Fruit fly (Drosophila melanogaster): ENCODE results near the gene Cox17.

Gene Cox17

DNA sequence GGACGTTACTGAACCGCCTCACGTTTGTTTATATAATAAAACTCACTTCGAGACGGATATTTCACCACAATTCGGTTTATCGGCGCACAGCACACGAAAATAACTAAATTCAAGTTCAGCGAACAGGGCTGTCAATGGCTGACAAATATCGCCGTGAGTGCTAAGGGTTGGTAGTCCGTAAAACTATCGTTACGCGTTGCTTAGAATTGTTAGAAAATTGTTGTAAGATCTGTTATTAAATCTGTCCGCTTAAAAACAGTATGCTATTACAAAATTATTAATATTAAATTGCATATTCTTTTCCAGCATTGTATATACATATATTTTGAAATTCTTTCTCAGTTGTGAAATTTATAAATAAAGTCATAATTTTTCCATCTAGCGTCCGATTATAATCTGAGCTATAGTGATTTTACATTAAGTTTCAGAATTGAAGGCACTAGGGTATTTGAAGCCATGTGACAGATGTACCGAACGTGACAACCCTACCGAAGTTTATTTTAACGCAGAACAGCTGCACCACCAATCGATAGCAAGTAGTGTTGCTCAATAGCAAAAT lies at the start of gene Cox17:
Cox17 (minus strand) TSS at position 120 of the 559 bp plus-strand sequence.
- no peak for TF ChIP-seq usp (GFP tag; optimal IDR thresholded peaks at IDR 0.05)
- no peak for TF ChIP-seq EcR (GFP tag; optimal IDR thresholded peaks at IDR 0.05)
- no peak for TF ChIP-seq psq (optimal IDR thresholded peaks at IDR 0.05)
- no peak for TF ChIP-seq pan (optimal IDR thresholded peaks at IDR 0.05)

DNA sequence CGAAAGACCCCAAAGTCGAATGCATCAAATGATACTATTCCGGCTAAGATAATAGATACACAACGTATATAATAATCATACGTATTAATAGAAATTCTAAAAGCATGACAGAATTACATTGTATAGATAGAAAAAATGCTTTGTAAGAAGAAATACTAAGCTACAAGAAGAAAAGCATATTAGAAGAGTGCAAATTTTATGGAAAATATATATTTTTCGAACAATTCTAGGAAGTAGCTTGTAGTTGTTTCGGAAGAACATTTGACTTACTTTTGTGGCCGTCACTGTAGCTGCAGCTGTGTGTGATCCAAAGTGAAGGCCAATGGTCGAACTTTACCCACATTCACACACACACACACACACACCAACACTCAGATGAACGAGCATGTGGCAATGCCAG lies 47.6 kb upstream of the Cox17 start:
- TF ChIP-seq pan (optimal IDR thresholded peaks at IDR 0.05), result no peak
- no peak for TF ChIP-seq usp (GFP tag; optimal IDR thresholded peaks at IDR 0.05)
- no peak for TF ChIP-seq Dll (optimal IDR thresholded peaks at IDR 0.05)
- TF ChIP-seq EcR (GFP tag; optimal IDR thresholded peaks at IDR 0.05), result no peak

DNA sequence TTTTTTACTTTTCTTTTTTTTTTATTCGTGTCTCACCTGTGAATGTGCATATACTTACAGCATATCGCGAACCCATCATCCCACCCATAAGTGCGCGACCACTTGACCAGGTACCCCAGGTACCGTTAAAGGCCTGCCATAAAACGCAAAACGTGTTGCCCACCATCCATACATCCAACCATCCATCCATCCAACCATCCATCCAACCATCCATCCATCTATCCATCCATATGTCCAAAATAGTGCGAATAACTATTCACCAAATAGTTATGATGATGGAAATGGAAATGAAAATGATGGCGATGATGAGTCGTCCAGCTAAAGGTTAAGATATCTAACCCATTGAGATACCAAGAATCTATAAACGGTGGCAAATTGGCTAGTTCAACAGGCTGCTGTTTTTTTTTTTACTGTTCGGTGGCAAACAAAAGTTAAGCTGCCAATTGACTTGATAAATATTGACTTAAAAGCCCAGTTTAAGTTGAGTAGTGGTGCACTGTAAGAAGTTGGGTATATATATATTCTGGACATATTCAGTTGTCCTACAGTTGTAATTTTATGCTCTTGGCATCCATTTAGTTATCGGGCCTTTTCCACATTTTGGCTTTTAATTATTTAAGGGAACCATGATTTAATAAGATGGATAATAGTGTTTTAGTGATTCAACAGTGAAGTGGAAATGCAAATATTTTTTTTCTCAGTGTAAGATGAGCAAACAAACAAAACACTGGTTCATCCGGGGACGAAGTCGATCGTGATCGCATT lies 43.6 kb upstream of the Cox17 start:
- no peak for TF ChIP-seq pan (optimal IDR thresholded peaks at IDR 0.05)
- TF ChIP-seq usp (GFP tag; optimal IDR thresholded peaks at IDR 0.05), result no peak
- TF ChIP-seq psq (optimal IDR thresholded peaks at IDR 0.05), result no peak
- no peak for TF ChIP-seq Dll (optimal IDR thresholded peaks at IDR 0.05)
- TF ChIP-seq EcR (GFP tag; optimal IDR thresholded peaks at IDR 0.05), result no peak
- TF ChIP-seq CG8478 (optimal IDR thresholded peaks at IDR 0.05), result no peak

DNA sequence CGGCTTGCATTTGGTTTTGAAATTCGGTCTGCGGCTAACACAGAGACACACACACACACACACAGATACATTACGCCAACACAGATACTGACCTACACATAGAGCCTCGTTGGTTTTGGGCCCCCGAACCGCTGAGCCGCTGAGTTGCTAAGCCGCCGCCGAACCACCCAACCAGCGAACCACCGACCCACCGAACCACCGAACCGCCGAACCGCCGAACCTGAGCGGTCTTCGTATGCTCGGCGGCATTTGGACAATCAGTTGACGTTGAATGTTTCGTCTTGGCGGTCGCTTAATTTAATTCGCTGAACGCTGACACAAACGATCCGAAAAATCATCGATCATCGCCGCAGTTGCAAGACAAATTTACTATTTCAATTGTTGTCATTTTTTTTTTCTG lies 41.0 kb upstream of the Cox17 start, which contains the start of gene drd:
drd (plus strand) TSS at position 258 of the 400 bp plus-strand sequence.
- TF ChIP-seq pan (optimal IDR thresholded peaks at IDR 0.05), result no peak
- no peak for TF ChIP-seq CG8478 (optimal IDR thresholded peaks at IDR 0.05)
- TF ChIP-seq usp (GFP tag; optimal IDR thresholded peaks at IDR 0.05), result no peak
- no peak for TF ChIP-seq EcR (GFP tag; optimal IDR thresholded peaks at IDR 0.05)

DNA sequence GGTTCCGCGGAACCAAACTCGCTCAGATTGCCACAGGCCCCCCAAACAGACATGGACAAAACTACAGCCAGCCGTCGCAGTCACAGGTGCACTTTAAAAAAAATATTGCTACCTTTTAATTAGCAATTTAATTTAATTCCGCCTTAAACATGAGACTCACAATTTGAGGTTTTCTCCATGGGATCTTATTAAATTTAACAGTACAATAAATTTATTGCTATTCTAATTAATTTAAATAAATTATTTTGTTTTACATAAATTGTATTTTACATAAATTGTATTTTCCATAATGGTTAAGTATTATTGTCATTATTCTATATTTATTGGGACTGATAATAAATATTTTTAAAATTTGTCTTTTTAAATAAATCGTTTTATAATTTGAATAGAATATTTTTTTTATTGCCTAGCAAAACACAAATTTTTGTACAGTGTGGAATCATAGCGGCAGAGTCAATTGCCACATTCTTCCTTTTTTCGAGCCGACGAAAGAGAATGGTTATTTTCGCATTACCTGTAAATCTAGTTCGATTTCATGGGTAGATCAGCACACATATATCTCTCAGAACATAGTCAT lies 39.0 kb upstream of the Cox17 start:
- TF ChIP-seq usp (GFP tag; optimal IDR thresholded peaks at IDR 0.05), result no peak
- TF ChIP-seq EcR (GFP tag; optimal IDR thresholded peaks at IDR 0.05), result no peak
- no peak for TF ChIP-seq psq (optimal IDR thresholded peaks at IDR 0.05)
- TF ChIP-seq pan (optimal IDR thresholded peaks at IDR 0.05), result no peak
- TF ChIP-seq CG8478 (optimal IDR thresholded peaks at IDR 0.05), result no peak
- no peak for TF ChIP-seq Dll (optimal IDR thresholded peaks at IDR 0.05)

DNA sequence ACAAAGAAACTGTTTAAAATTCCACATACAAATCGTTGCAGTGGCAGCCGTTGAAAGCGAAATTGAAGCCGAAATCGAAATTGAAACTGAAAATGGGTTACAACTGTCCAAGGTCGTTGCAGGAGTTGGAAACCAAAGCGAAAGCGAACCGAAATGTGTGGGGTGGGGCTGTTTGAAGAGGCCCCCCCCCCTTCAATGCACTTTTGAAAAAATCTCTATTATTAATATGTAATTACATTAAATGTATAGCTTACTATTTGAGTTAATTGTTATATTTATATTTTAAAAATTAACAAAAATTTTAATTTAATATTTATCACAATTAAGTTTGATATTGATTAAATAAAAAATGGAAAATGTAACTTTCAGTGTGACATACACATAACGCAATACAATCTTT lies 37.2 kb upstream of the Cox17 start:
- TF ChIP-seq EcR (GFP tag; optimal IDR thresholded peaks at IDR 0.05), result no peak
- no peak for TF ChIP-seq psq (optimal IDR thresholded peaks at IDR 0.05)
- TF ChIP-seq pan (optimal IDR thresholded peaks at IDR 0.05), result no peak
- TF ChIP-seq Dll (optimal IDR thresholded peaks at IDR 0.05), result no peak
- no peak for TF ChIP-seq CG8478 (optimal IDR thresholded peaks at IDR 0.05)
- no peak for TF ChIP-seq usp (GFP tag; optimal IDR thresholded peaks at IDR 0.05)

DNA sequence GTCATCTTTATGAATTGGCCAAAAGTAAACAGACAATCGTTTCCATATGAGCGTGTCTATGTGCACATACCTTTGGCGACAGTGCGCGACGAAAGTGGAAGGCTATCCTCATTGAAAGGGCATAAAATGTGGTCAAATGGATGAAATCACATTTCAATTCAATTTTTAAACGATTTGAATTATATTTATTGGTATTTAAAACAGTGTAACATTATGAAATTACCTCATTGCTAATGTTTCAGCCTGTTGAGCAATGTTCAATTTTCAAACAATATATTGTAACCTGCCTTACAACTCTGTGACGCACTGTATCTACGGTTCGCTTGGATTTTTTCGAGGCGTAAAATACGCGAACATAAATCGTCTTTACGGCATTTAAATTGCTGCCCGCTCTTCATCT lies 35.6 kb upstream of the Cox17 start:
- no peak for TF ChIP-seq psq (optimal IDR thresholded peaks at IDR 0.05)
- TF ChIP-seq pan (optimal IDR thresholded peaks at IDR 0.05), result no peak
- TF ChIP-seq EcR (GFP tag; optimal IDR thresholded peaks at IDR 0.05), result no peak
- TF ChIP-seq usp (GFP tag; optimal IDR thresholded peaks at IDR 0.05), result no peak
- no peak for TF ChIP-seq Dll (optimal IDR thresholded peaks at IDR 0.05)
- TF ChIP-seq CG8478 (optimal IDR thresholded peaks at IDR 0.05), result no peak

DNA sequence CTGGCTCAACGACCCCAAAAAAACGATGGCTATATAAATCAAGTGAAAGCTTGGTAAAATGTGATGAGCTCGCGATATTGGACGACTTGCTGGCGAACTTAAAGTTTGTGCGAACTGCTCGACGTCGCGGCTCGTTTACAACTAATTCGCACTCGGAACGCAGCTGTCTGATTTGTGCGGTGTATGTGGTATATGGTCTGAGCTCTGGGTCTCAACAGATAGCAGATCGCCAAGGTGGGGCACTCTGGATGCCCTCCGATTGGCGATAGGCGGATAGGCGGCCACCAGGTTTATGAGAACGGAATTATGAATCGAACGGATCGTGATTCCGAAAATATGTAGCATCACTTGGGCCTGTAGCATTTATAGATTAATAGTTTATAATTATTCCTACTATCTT lies 31.9 kb upstream of the Cox17 start, which contains the start of gene Cyp4s3:
Cyp4s3 (minus strand) TSS at position 146 of the 400 bp plus-strand sequence.
- no peak for TF ChIP-seq Dll (optimal IDR thresholded peaks at IDR 0.05)
- no peak for TF ChIP-seq pan (optimal IDR thresholded peaks at IDR 0.05)
- no peak for TF ChIP-seq usp (GFP tag; optimal IDR thresholded peaks at IDR 0.05)
- TF ChIP-seq psq (optimal IDR thresholded peaks at IDR 0.05), result no peak
- no peak for TF ChIP-seq EcR (GFP tag; optimal IDR thresholded peaks at IDR 0.05)
- no peak for TF ChIP-seq CG8478 (optimal IDR thresholded peaks at IDR 0.05)

DNA sequence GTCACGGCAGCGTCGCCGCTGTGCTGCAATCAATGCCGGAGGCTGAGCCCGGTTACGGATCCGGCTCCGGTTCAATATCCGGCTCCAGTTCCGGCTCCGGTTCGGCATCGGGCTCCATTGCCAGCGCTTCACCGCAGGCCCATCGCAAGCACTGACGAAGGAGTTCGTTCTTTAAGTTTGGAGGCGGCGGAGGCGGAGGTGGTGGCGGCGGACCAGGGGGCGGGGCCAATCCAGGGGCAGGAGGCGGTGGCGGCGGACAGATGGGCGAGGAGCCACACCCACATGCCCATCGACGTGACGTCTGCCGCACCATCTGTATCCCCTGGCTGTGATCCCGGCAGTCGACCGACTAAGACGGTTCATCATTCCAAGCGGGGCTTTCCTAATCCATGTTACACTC lies 27.4 kb upstream of the Cox17 start:
- TF ChIP-seq pan (optimal IDR thresholded peaks at IDR 0.05), result no peak
- TF ChIP-seq Dll (optimal IDR thresholded peaks at IDR 0.05), result no peak
- TF ChIP-seq psq (optimal IDR thresholded peaks at IDR 0.05), result no peak
- no peak for TF ChIP-seq EcR (GFP tag; optimal IDR thresholded peaks at IDR 0.05)
- TF ChIP-seq CG8478 (optimal IDR thresholded peaks at IDR 0.05), result no peak
- TF ChIP-seq usp (GFP tag; optimal IDR thresholded peaks at IDR 0.05), result no peak

DNA sequence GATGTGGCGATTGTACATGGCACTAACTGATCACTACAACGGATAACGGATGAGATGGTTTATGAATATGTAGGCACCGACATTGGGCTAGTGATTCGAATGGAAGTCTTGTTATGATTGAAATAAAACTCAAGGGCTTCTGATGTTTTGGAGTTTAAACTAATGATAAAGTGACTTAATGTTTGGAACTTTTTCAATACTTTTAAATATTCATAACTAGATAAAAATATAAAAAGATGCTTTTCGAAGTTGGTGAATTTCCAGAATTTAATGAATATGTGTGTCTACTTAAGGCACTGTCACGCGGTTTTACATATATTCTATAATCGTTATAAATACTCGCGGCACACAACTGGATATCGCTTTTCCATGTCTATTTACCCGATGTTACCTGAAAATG lies 11.4 kb upstream of the Cox17 start, which contains the start of gene CG9072:
CG9072 (minus strand) TSS at position 101 of the 400 bp plus-strand sequence.
- no peak for TF ChIP-seq Dll (optimal IDR thresholded peaks at IDR 0.05)

DNA sequence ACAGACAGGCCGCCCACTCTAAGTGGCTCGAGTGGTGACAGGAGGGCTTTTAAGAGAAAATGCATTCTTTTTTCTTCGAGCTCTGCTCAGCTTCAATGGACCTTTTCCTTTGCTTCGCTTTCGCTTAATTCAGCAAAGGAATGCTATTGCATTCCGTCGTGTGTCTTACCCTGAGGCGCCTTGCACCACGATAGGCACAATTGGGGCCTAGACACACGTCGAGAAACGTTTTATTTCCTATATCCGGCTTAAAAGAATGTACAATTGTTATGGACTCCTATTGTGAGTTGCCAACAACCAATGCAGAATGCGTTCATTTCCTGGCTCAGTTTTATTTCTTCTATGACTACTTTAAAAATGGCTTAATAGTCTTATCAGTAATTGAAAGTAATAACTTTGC lies 6.7 kb upstream of the Cox17 start:
- TF ChIP-seq usp (GFP tag; optimal IDR thresholded peaks at IDR 0.05), result no peak
- no peak for TF ChIP-seq EcR (GFP tag; optimal IDR thresholded peaks at IDR 0.05)
- TF ChIP-seq psq (optimal IDR thresholded peaks at IDR 0.05), result no peak
- TF ChIP-seq pan (optimal IDR thresholded peaks at IDR 0.05), result no peak
- no peak for TF ChIP-seq CG8478 (optimal IDR thresholded peaks at IDR 0.05)
- TF ChIP-seq Dll (optimal IDR thresholded peaks at IDR 0.05), result no peak

DNA sequence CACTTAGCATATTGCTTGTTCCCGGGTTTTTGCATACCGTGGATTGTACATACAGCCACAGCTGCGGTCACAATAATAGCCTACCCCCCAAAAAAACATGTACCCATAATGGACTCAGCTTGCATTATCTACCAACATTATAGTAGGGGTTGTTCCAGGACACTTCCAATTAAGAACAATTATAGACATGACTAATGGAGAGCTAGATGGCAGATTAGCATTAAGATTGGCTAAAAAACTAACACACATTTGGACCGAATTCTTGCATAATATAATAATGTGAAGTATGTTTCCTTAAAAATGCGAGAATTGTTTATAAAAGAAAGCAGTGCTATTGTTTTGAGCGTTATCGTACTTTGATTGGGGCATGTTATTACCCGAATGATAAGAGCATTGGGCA lies 5.9 kb upstream of the Cox17 start:
- TF ChIP-seq CG8478 (optimal IDR thresholded peaks at IDR 0.05) (no peak), usp (GFP tag; optimal IDR thresholded peaks at IDR 0.05) (no peak), Dll (optimal IDR thresholded peaks at IDR 0.05) (no peak), pan (optimal IDR thresholded peaks at IDR 0.05) (no peak), psq (optimal IDR thresholded peaks at IDR 0.05) (no peak), EcR (GFP tag; optimal IDR thresholded peaks at IDR 0.05) (no peak)

Measured in whole organism.